Fruit fly (Drosophila melanogaster): ENCODE measurements around the gene BG642163.

BG642163 gene

dm6 chr2L:4687211-4687610 is 46.1 kb downstream of the BG642163 start, which contains the start of gene Elba3:
TSS of gene Elba3 (plus strand) at chr2L:4687511.
- TF ChIP-seq Crg-1 (GFP tag; optimal IDR thresholded peaks at IDR 0.05) (no peak), CG1620 (GFP tag; optimal IDR thresholded peaks at IDR 0.05) (no peak), kay (GFP tag; ENCODE audit: borderline replicate concordance) (no peak), cnc (optimal IDR thresholded peaks at IDR 0.05) (no peak), CG12768 (GFP tag; optimal IDR thresholded peaks at IDR 0.05) (no peak), CG14711 (tag; optimal IDR thresholded peaks at IDR 0.05) (no peak), cic (GFP tag; optimal IDR thresholded peaks at IDR 0.05) (no peak), tj (GFP tag; optimal IDR thresholded peaks at IDR 0.05) (no peak)

- no peak for TF ChIP-seq Hr96 (GFP tag; optimal IDR thresholded peaks at IDR 0.05)
- TF ChIP-seq tj (GFP tag; optimal IDR thresholded peaks at IDR 0.05): no peak
- no peak for TF ChIP-seq CG11617 (GFP tag; optimal IDR thresholded peaks at IDR 0.05)
- no peak for TF ChIP-seq CG5204 (GFP tag; optimal IDR thresholded peaks at IDR 0.05)
- no peak for TF ChIP-seq bab1 (GFP tag; optimal IDR thresholded peaks at IDR 0.05)
- TF ChIP-seq kay (GFP tag; ENCODE audit: borderline replicate concordance): no peak
- TF ChIP-seq CG1620 (GFP tag; optimal IDR thresholded peaks at IDR 0.05): no peak
- no peak for TF ChIP-seq CG7045 (GFP tag; optimal IDR thresholded peaks at IDR 0.05)
- TF ChIP-seq cnc (optimal IDR thresholded peaks at IDR 0.05): no peak
- no peak for TF ChIP-seq ovo (GFP tag; optimal IDR thresholded peaks at IDR 0.05)
- TF ChIP-seq Clk (GFP tag; optimal IDR thresholded peaks at IDR 0.05): no peak
- no peak for TF ChIP-seq cic (GFP tag; optimal IDR thresholded peaks at IDR 0.05)
- TF ChIP-seq pad (GFP tag; optimal IDR thresholded peaks at IDR 0.05): no peak
- TF ChIP-seq Mnt (GFP tag; optimal IDR thresholded peaks at IDR 0.05): no peak
Measured at dm6 chr2L:4690602-4691001, 49.5 kb downstream of the BG642163 start, which contains the start of gene CG3251. TSS of gene CG3251 (minus strand) at chr2L:4690702.
